Fruit fly (Drosophila melanogaster) whole organism, embryonic: ENCODE measurements around the gene CG31178.

Source experiments
- CG10274 ChIP-seq: fragments of 200-800 bp; sonication (Bioruptor generic); optimal IDR thresholded peaks from 3 replicates; lab custom pipeline; 2017; ENCODE audit warnings: missing biosample characterization, mild to moderate bottlenecking, missing genetic modification characterization
- CG11093 ChIP-seq: fragments of 200-800 bp; sonication (Bioruptor generic); IDR thresholded peaks from 3 replicates; pipeline ENCODE4 v1.3.6; 2022; ENCODE audit warnings: missing biosample characterization, missing genetic modification characterization
- CG12104 ChIP-seq: fragments of 200-800 bp; sonication (Bioruptor generic); optimal IDR thresholded peaks from 3 replicates; lab custom pipeline; 2016; ENCODE audit warnings: missing biosample characterization, missing genetic modification characterization
- CG12155 ChIP-seq: fragments of 200-800 bp; sonication (Bioruptor generic); optimal IDR thresholded peaks from 3 replicates; lab custom pipeline; 2016; ENCODE audit warnings: missing biosample characterization, missing genetic modification characterization
- CG12942 ChIP-seq: fragments of 200-800 bp; sonication (Bioruptor generic); optimal IDR thresholded peaks from 3 replicates; lab custom pipeline; 2016; ENCODE audit warnings: missing biosample characterization, missing genetic modification characterization
- CG15479 ChIP-seq: fragments of 200-800 bp; sonication (Bioruptor generic); optimal IDR thresholded peaks from 3 replicates; lab custom pipeline; 2019; ENCODE audit warnings: missing biosample characterization, mild to moderate bottlenecking, missing genetic modification characterization, moderate library complexity
- CG15514 ChIP-seq: fragments of 200-800 bp; sonication (Bioruptor generic); optimal IDR thresholded peaks from 3 replicates; lab custom pipeline; 2017; ENCODE audit warnings: missing biosample characterization, missing genetic modification characterization, mild to moderate bottlenecking, moderate library complexity, missing genetic modification reagents
- CG1603 ChIP-seq: fragments of 200-800 bp; sonication (Bioruptor generic); optimal IDR thresholded peaks from 2 replicates; lab custom pipeline; 2019; ENCODE audit warnings: missing biosample characterization, mild to moderate bottlenecking, missing genetic modification characterization, moderate library complexity
- CG17361 ChIP-seq: fragments of 200-800 bp; sonication (Bioruptor generic); IDR thresholded peaks from 3 replicates; pipeline ENCODE4 v1.3.6; 2022; ENCODE audit warnings: missing biosample characterization, missing genetic modification characterization
- CG18476 ChIP-seq: fragments of 200-800 bp; sonication (Bioruptor generic); optimal IDR thresholded peaks from 2 replicates; lab custom pipeline; 2016; ENCODE audit warnings: missing biosample characterization, mild to moderate bottlenecking, missing genetic modification characterization
- CG18599 ChIP-seq: fragments of 200-800 bp; sonication (Bioruptor generic); optimal IDR thresholded peaks from 3 replicates; lab custom pipeline; 2017; ENCODE audit warnings: missing biosample characterization, missing genetic modification characterization, mild to moderate bottlenecking, moderate library complexity, missing genetic modification reagents
- CG2199 ChIP-seq: fragments of 200-800 bp; sonication (Bioruptor generic); IDR thresholded peaks from 3 replicates; pipeline ENCODE4 v1.3.6; 2022; ENCODE audit warnings: missing biosample characterization, missing genetic modification characterization
- CG2712 ChIP-seq: fragments of 200-800 bp; optimal IDR thresholded peaks from 3 replicates; lab custom pipeline; 2019; ENCODE audit warnings: missing biosample characterization, mild to moderate bottlenecking, missing genetic modification characterization, moderate library complexity
- CG5953 ChIP-seq: fragments of 200-800 bp; sonication (Bioruptor generic); IDR thresholded peaks from 2 replicates; pipeline ENCODE4 v1.3.6; 2022; ENCODE audit warnings: missing biosample characterization, missing genetic modification characterization
- CG7357 ChIP-seq: fragments of 200-800 bp; sonication (Bioruptor generic); IDR thresholded peaks from 3 replicates; pipeline ENCODE4 v1.3.6; 2022; ENCODE audit warnings: missing biosample characterization, missing genetic modification characterization
- CG7786 ChIP-seq: fragments of 200-800 bp; sonication (Bioruptor generic); optimal IDR thresholded peaks from 2 replicates; lab custom pipeline; 2016; ENCODE audit warnings: missing biosample characterization, missing genetic modification characterization
- CG7928 ChIP-seq: fragments of 200-800 bp; sonication (Bioruptor generic); optimal IDR thresholded peaks from 2 replicates; lab custom pipeline; 2017; ENCODE audit warnings: missing biosample characterization, mild to moderate bottlenecking, missing genetic modification characterization
- CG9876 ChIP-seq: fragments of 200-800 bp; sonication (Bioruptor generic); optimal IDR thresholded peaks from 2 replicates; lab custom pipeline; 2016; ENCODE audit warnings: missing biosample characterization, missing genetic modification characterization
- Dfd ChIP-seq, 2 experiments: fragments of >200 bp; optimal IDR thresholded peaks; 2 replicates each; lab custom pipeline; 2017; ENCODE audit warnings: missing biosample characterization in 2 of 2, missing genetic modification characterization in 2 of 2
- Dll ChIP-seq: fragments of 200-800 bp; sonication (Bioruptor generic); IDR thresholded peaks from 4 replicates; pipeline ENCODE4 v1.3.6; 2022; ENCODE audit warnings: missing biosample characterization, missing genetic modification characterization; ENCODE audit not compliant: partially characterized antibody
- ERR ChIP-seq: fragments of 200-800 bp; sonication (Bioruptor generic); optimal IDR thresholded peaks from 2 replicates; lab custom pipeline; 2016; ENCODE audit warnings: missing biosample characterization, missing genetic modification characterization
- HmgD ChIP-seq: fragments of 200-800 bp; sonication (Bioruptor generic); optimal IDR thresholded peaks from 3 replicates; lab custom pipeline; 2016; ENCODE audit warnings: missing biosample characterization, missing genetic modification characterization
- Hmr ChIP-seq: fragments of 200-800 bp; sonication (Bioruptor generic); optimal IDR thresholded peaks from 3 replicates; lab custom pipeline; 2017; ENCODE audit warnings: mild to moderate bottlenecking, missing biosample characterization, missing genetic modification reagents, missing genetic modification characterization
- Jarid2 ChIP-seq: fragments of 200-800 bp; sonication (Bioruptor generic); optimal IDR thresholded peaks from 3 replicates; lab custom pipeline; 2017; ENCODE audit warnings: mild to moderate bottlenecking, missing biosample characterization, missing genetic modification reagents, missing genetic modification characterization
- Neu2 ChIP-seq: fragments of 200-800 bp; sonication (Bioruptor generic); optimal IDR thresholded peaks from 3 replicates; lab custom pipeline; 2016; ENCODE audit warnings: missing biosample characterization, missing genetic modification characterization, borderline replicate concordance
- Sox102F ChIP-seq: fragments of 200-800 bp; sonication (Bioruptor generic); optimal IDR thresholded peaks from 2 replicates; lab custom pipeline; 2018; ENCODE audit warnings: missing biosample characterization, mild to moderate bottlenecking, missing genetic modification characterization, moderate library complexity
- Sry-β ChIP-seq: fragments of 200-800 bp; sonication (Bioruptor generic); optimal IDR thresholded peaks from 2 replicates; lab custom pipeline; 2018; ENCODE audit warnings: missing biosample characterization, mild to moderate bottlenecking, missing genetic modification characterization, moderate library complexity
- Ssrp ChIP-seq: fragments of 200-800 bp; sonication (Bioruptor generic); optimal IDR thresholded peaks from 2 replicates; lab custom pipeline; 2018; ENCODE audit warnings: missing biosample characterization, mild to moderate bottlenecking, missing genetic modification characterization, moderate library complexity
- chn ChIP-seq: fragments of 200-800 bp; sonication (Bioruptor generic); optimal IDR thresholded peaks from 2 replicates; lab custom pipeline; 2016; ENCODE audit warnings: missing biosample characterization, missing genetic modification characterization
- crol ChIP-seq: fragments of 200-800 bp; sonication (Bioruptor generic); IDR thresholded peaks from 2 replicates; pipeline ENCODE4 v1.3.6; 2022; ENCODE audit warnings: missing biosample characterization, missing genetic modification characterization
- crp ChIP-seq, 2 experiments: fragments of 200-800 bp; sonication (Bioruptor generic); optimal IDR thresholded peaks; 2 replicates in 1 of 2; 3 replicates in 1 of 2; lab custom pipeline; 2017; ENCODE audit warnings: missing biosample characterization in 2 of 2, missing genetic modification characterization in 2 of 2, mild to moderate bottlenecking in 1 of 2, moderate library complexity in 1 of 2
- dimm ChIP-seq: fragments of 200-800 bp; sonication (Bioruptor generic); IDR thresholded peaks from 2 replicates; pipeline ENCODE4 v1.3.6; 2022; ENCODE audit warnings: missing biosample characterization, missing genetic modification characterization
- disco-r ChIP-seq: fragments of 200-800 bp; sonication (Bioruptor generic); optimal IDR thresholded peaks from 2 replicates; lab custom pipeline; 2016; ENCODE audit warnings: missing biosample characterization, missing genetic modification characterization
- fd64A ChIP-seq: fragments of 200-800 bp; sonication (Bioruptor generic); optimal IDR thresholded peaks from 3 replicates; lab custom pipeline; 2018; ENCODE audit warnings: missing biosample characterization, mild to moderate bottlenecking, missing genetic modification characterization
- kni ChIP-seq: fragments of 200-800 bp; sonication (Bioruptor generic); optimal IDR thresholded peaks from 3 replicates; lab custom pipeline; 2017; ENCODE audit warnings: mild to moderate bottlenecking, missing biosample characterization, missing genetic modification reagents, missing genetic modification characterization
- lov ChIP-seq, 2 experiments: fragments of 200-800 bp in 1 of 2; fragments of >200 bp in 1 of 2; sonication (Bioruptor generic) in 1 of 2; IDR thresholded peaks in 1 of 2; optimal IDR thresholded peaks in 1 of 2; 2 replicates in 1 of 2; 3 replicates in 1 of 2; pipeline versions ENCODE4 v1.3.6 to Lab custom; 2017 to 2022; ENCODE audit warnings: missing biosample characterization in 1 of 2, missing genetic modification characterization in 1 of 2
- mirr ChIP-seq: fragments of 200-800 bp; sonication (Bioruptor generic); optimal IDR thresholded peaks from 3 replicates; lab custom pipeline; 2018; ENCODE audit warnings: missing biosample characterization, mild to moderate bottlenecking, missing genetic modification characterization
- nerfin-2 ChIP-seq: fragments of 200-800 bp; sonication (Bioruptor generic); IDR thresholded peaks from 2 replicates; pipeline ENCODE4 v1.3.6; 2022; ENCODE audit warnings: missing biosample characterization, missing genetic modification characterization; ENCODE audit not compliant: partially characterized antibody
- onecut ChIP-seq: fragments of 200-800 bp; sonication (Bioruptor generic); IDR thresholded peaks from 2 replicates; pipeline ENCODE4 v1.3.6; 2022; ENCODE audit warnings: missing biosample characterization, missing genetic modification characterization
- phol ChIP-seq: fragments of 200-800 bp; sonication (Bioruptor generic); optimal IDR thresholded peaks from 3 replicates; lab custom pipeline; 2018; ENCODE audit warnings: missing biosample characterization, mild to moderate bottlenecking, missing genetic modification characterization, moderate library complexity
- prd ChIP-seq, 3 experiments: fragments of >200 bp in 2 of 3; fragments of 200-800 bp in 1 of 3; sonication (Bioruptor generic) in 1 of 3; optimal IDR thresholded peaks in 2 of 3; IDR thresholded peaks in 1 of 3; 2 replicates in 2 of 3; 3 replicates in 1 of 3; pipeline versions ENCODE4 v1.3.6 to Lab custom; 2017 to 2022; ENCODE audit warnings: missing biosample characterization in 1 of 3, missing genetic modification characterization in 1 of 3
- sna ChIP-seq: fragments of 200-800 bp; sonication (Bioruptor generic); IDR thresholded peaks from 2 replicates; pipeline ENCODE4 v1.3.6; 2022; ENCODE audit warnings: missing biosample characterization, missing genetic modification characterization; ENCODE audit not compliant: partially characterized antibody
- sug ChIP-seq: fragments of 200-800 bp; optimal IDR thresholded peaks from 2 replicates; lab custom pipeline; 2019; ENCODE audit warnings: missing biosample characterization, mild to moderate bottlenecking, missing genetic modification characterization, moderate library complexity
- tio ChIP-seq: fragments of 200-800 bp; sonication (Bioruptor generic); optimal IDR thresholded peaks from 2 replicates; lab custom pipeline; 2017; ENCODE audit warnings: missing biosample characterization, missing genetic modification characterization, inconsistent platforms
- tll ChIP-seq, 2 experiments: fragments of 200-800 bp in 1 of 2; fragments of >200 bp in 1 of 2; sonication (Bioruptor generic) in 1 of 2; optimal IDR thresholded peaks; 2 replicates each; lab custom pipeline; 2017 to 2019; ENCODE audit warnings: missing biosample characterization in 2 of 2, missing genetic modification characterization in 2 of 2, mild to moderate bottlenecking in 1 of 2, moderate library complexity in 1 of 2
- tna ChIP-seq: fragments of 200-800 bp; sonication (Bioruptor generic); IDR thresholded peaks from 2 replicates; pipeline ENCODE4 v1.3.6; 2022; ENCODE audit warnings: missing biosample characterization, missing genetic modification characterization; ENCODE audit not compliant: partially characterized antibody
- tx ChIP-seq: fragments of 200-800 bp; sonication (Bioruptor generic); optimal IDR thresholded peaks from 2 replicates; lab custom pipeline; 2016; ENCODE audit warnings: missing biosample characterization, missing genetic modification characterization
- usp ChIP-seq: fragments of >200 bp; optimal IDR thresholded peaks from 2 replicates; lab custom pipeline; 2017; ENCODE audit warnings: missing biosample characterization, missing genetic modification characterization

The CG31178 gene

dm6 chr3R:21871348-21871940 is 2.1 kb upstream of the CG31178 start (continued):
- TF ChIP-seq lov (optimal IDR thresholded peaks at IDR 0.05; lab: Kevin White, UChicago) (no peak), lov (GFP tag; IDR thresholded peaks at IDR 0.05; lab: Robert Waterston, UW) (no peak), CG7928 (GFP tag; lab: Kevin White, UChicago) (no peak), CG5953 (GFP tag; lab: Robert Waterston, UW) (no peak), HmgD (GFP tag; lab: Kevin White, UChicago) (no peak), usp (GFP tag; lab: Kevin White, UChicago) (no peak), tna (GFP tag; lab: Robert Waterston, UW) (no peak), Sox102F (GFP tag; lab: Kevin White, UChicago) (no peak), tll (GFP tag; optimal IDR thresholded peaks at IDR 0.05; lab: Kevin White, UChicago) (no peak), crol (GFP tag; lab: Robert Waterston, UW) (no peak), CG12942 (GFP tag; lab: Kevin White, UChicago) (no peak), fd64A (GFP tag; lab: Kevin White, UChicago) (peak; percentile 67), onecut (GFP tag; lab: Robert Waterston, UW) (no peak), CG7357 (no peak), CG10274 (GFP tag; lab: Kevin White, UChicago) (no peak), chn (GFP tag; lab: Kevin White, UChicago) (no peak), nerfin-2 (GFP tag; lab: Robert Waterston, UW) (no peak), prd (optimal IDR thresholded peaks at IDR 0.05; lab: Kevin White, UChicago) (no peak), prd (GFP tag; IDR thresholded peaks at IDR 0.05; lab: Robert Waterston, UW) (no peak), CG18476 (GFP tag; lab: Kevin White, UChicago) (no peak), Sry-β (GFP tag; lab: Kevin White, UChicago) (no peak), tx (GFP tag; lab: Kevin White, UChicago) (no peak), Jarid2 (GFP tag; lab: Kevin White, UChicago) (peak; percentile 2), CG15479 (no peak)

DNA sequence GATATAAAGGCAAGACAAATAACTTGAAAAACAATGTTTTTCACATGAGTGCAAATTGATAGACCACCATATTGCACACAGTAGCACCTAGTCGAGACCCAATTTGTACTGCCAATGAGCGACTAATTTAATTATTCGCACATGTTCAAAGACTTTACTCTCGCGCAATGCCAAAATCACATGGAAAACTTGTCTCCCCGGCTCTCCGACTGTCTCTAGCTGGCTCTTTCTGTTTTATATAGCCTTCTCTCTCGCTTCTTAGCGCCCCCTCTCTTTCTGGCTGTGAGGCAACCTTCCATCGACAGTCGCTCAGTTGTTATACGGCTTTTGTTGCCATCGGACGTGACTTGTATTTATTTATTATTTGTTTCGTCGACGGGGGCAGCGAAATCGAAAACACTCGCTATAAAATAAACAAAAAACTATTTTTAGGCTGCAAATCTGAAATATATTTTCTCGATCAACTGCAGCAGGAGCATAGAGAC is 1.5 kb downstream of the CG31178 start, which contains the start of gene CG6656:
Gene CG6656, plus strand, starts transcription at position 312 of the 485 bp plus-strand sequence.
- TF ChIP-seq CG7786 (GFP tag; lab: Kevin White, UChicago) (no peak), CG2712 (tag; lab: Kevin White, UChicago) (no peak), CG12155 (GFP tag; lab: Kevin White, UChicago) (peak; percentile 25), dimm (GFP tag; lab: Robert Waterston, UW) (no peak), CG18599 (no peak), CG15514 (peak; percentile 45), kni (no peak), tio (GFP tag; lab: Kevin White, UChicago) (no peak), CG17361 (GFP tag; lab: Robert Waterston, UW) (no peak), phol (tag; lab: Kevin White, UChicago) (no peak), mirr (GFP tag; lab: Kevin White, UChicago) (no peak), sna (0 out of 2 replicates have a peak, but pooled peaks have one; percentile 36), CG9876 (GFP tag; lab: Kevin White, UChicago) (no peak), CG2199 (no peak), CG12104 (GFP tag; lab: Kevin White, UChicago) (no peak), CG11093 (GFP tag; lab: Robert Waterston, UW) (no peak), Dll (0 out of 4 replicates have a peak, but pooled peaks have one; percentile 8), Ssrp (tag; lab: Kevin White, UChicago) (no peak), Neu2 (GFP tag; lab: Kevin White, UChicago) (no peak), Dfd (GFP tag; optimal IDR thresholded peaks at IDR 0.05; lab: Kevin White, UChicago) (no peak), CG1603 (no peak), Hmr (GFP tag; lab: Kevin White, UChicago) (no peak), ERR (no peak), disco-r (no peak), sug (tag; lab: Kevin White, UChicago) (no peak), crp (GFP tag; optimal IDR thresholded peaks at IDR 0.05; lab: Kevin White, UChicago) (no peak)
